ENCODE assay signal across 2 fruit fly cellular contexts in the genomic region with DNA sequence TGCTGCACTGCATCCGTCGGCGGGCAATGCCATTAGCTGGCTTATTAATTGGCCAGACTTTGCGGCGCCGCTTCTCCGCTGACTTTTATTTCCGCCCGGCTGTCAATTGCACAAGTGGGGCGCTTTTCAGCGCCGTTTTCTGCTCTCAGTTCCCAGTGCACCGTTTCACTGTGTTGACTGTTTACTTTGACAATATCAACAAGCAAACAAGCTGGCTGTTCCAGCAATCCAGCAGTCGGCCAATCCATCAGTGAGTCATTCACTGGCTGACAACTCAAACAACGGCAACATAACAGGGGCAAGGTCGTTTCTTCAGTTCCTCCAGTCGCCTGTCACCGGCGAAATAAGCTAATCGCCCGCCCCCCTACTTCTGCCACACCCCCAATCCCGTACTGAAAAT.
TF ChIP-seq lines count a peak whose summit lies in the region.

No protein-coding gene starts in this region.

TF ChIP-seq in whole organism, embryonic, 481 proteins besides CTCF, POLR2A, EP300 and RAD21 (continued from another document and continues in another):
- TF ChIP-seq Ravus (GFP tag; IDR thresholded peaks at IDR 0.05; lab: Robert Waterston, UW) = peak; percentile 21; the same call in 1 of the 2 replicates
- TF ChIP-seq CG31441 (GFP tag; IDR thresholded peaks at IDR 0.05; lab: Robert Waterston, UW) = peak; percentile 75
- peak; percentile 92 for TF ChIP-seq wek (GFP tag; optimal IDR thresholded peaks at IDR 0.05; lab: Kevin White, UChicago)
- TF ChIP-seq CG8924 (tag; optimal IDR thresholded peaks at IDR 0.05; lab: Kevin White, UChicago) = peak; percentile 52
- TF ChIP-seq CG10267 (tag; optimal IDR thresholded peaks at IDR 0.05; lab: Kevin White, UChicago) = peak; percentile 12
- peak; percentile 78 for TF ChIP-seq HLH3B (GFP tag; IDR thresholded peaks at IDR 0.05; lab: Robert Waterston, UW)
- peak; percentile 40 for TF ChIP-seq tx (GFP tag; optimal IDR thresholded peaks at IDR 0.05; lab: Kevin White, UChicago)
- TF ChIP-seq HLH54F (GFP tag; optimal IDR thresholded peaks at IDR 0.05; lab: Kevin White, UChicago) = peak; percentile 3
- peak; percentile 78 for TF ChIP-seq CG15696 (tag; optimal IDR thresholded peaks at IDR 0.05; lab: Kevin White, UChicago)
- TF ChIP-seq CG3281 (GFP tag; optimal IDR thresholded peaks at IDR 0.05; lab: Kevin White, UChicago) = peak; percentile 78
- peak; percentile 81 for TF ChIP-seq CG6765 (GFP tag; optimal IDR thresholded peaks at IDR 0.05; lab: Kevin White, UChicago)
- TF ChIP-seq CG4360 (GFP tag; IDR thresholded peaks at IDR 0.05; lab: Robert Waterston, UW) = peak; percentile 71
- TF ChIP-seq CG8089 (GFP tag; optimal IDR thresholded peaks at IDR 0.05; lab: Kevin White, UChicago) = peak; percentile 82
- peak; percentile 4 for TF ChIP-seq CG7271 (tag; optimal IDR thresholded peaks at IDR 0.05; lab: Kevin White, UChicago)
- TF ChIP-seq tgo (GFP tag; IDR thresholded peaks at IDR 0.05; lab: Robert Waterston, UW) = peak; percentile 60
- TF ChIP-seq Blimp-1 (GFP tag; optimal IDR thresholded peaks at IDR 0.05; lab: Kevin White, UChicago) = peak; percentile 80
- no peak for TF ChIP-seq cg (GFP tag; optimal IDR thresholded peaks at IDR 0.05; lab: Kevin White, UChicago)
- TF ChIP-seq fu2 (GFP tag; optimal IDR thresholded peaks at IDR 0.05; lab: Kevin White, UChicago) = peak; percentile 33
- peak; percentile 89 for TF ChIP-seq caup (GFP tag; optimal IDR thresholded peaks at IDR 0.05; lab: Kevin White, UChicago; ENCODE audit: severe bottlenecking)
- peak; percentile 76 for TF ChIP-seq stc (GFP tag; IDR thresholded peaks at IDR 0.05; lab: Robert Waterston, UW)
- no peak for TF ChIP-seq hb (GFP tag; IDR thresholded peaks at IDR 0.05; lab: Robert Waterston, UW; ENCODE audit: partially characterized antibody)
- no peak for TF ChIP-seq CG7357 (GFP tag; IDR thresholded peaks at IDR 0.05; lab: Robert Waterston, UW)
- TF ChIP-seq HmgZ (tag; optimal IDR thresholded peaks at IDR 0.05; lab: Kevin White, UChicago) = peak; percentile 80
- peak; percentile 83 for TF ChIP-seq CG18764 (GFP tag; optimal IDR thresholded peaks at IDR 0.05; lab: Kevin White, UChicago)
- no peak for TF ChIP-seq Neu2 (GFP tag; optimal IDR thresholded peaks at IDR 0.05; lab: Kevin White, UChicago; ENCODE audit: borderline replicate concordance)
- peak; percentile 26; the same call in 1 of the 2 replicates for TF ChIP-seq slbo (GFP tag; IDR thresholded peaks at IDR 0.05; lab: Robert Waterston, UW)
- peak; percentile 73 for TF ChIP-seq CG14965 (GFP tag; optimal IDR thresholded peaks at IDR 0.05; lab: Kevin White, UChicago; ENCODE audit: borderline replicate concordance)
- peak; percentile 4 for TF ChIP-seq Ssrp (tag; optimal IDR thresholded peaks at IDR 0.05; lab: Kevin White, UChicago)
- peak; percentile 6 for TF ChIP-seq CG16815 (GFP tag; optimal IDR thresholded peaks at IDR 0.05; lab: Kevin White, UChicago)
- TF ChIP-seq Mad (GFP tag; optimal IDR thresholded peaks at IDR 0.05; lab: Kevin White, UChicago) = peak; percentile 34
- peak; percentile 59; the same call in 1 of the 2 replicates for TF ChIP-seq bowl (GFP tag; IDR thresholded peaks at IDR 0.05; lab: Robert Waterston, UW)
- peak; percentile 79 for TF ChIP-seq mirr (GFP tag; optimal IDR thresholded peaks at IDR 0.05; lab: Kevin White, UChicago)
- TF ChIP-seq Dip2 (GFP tag; IDR thresholded peaks at IDR 0.05; lab: Robert Waterston, UW) = no peak
- TF ChIP-seq nerfin-1 (tag; optimal IDR thresholded peaks at IDR 0.05; lab: Kevin White, UChicago) = peak; percentile 78
- TF ChIP-seq Side (GFP tag; optimal IDR thresholded peaks at IDR 0.05; lab: Kevin White, UChicago) = peak; percentile 67
- peak; percentile 71; the same call in 1 of the 3 replicates for TF ChIP-seq CG11093 (GFP tag; IDR thresholded peaks at IDR 0.05; lab: Robert Waterston, UW)
- TF ChIP-seq CG9727 (GFP tag; optimal IDR thresholded peaks at IDR 0.05; lab: Kevin White, UChicago) = peak; percentile 76
- TF ChIP-seq tap (tag; optimal IDR thresholded peaks at IDR 0.05; lab: Kevin White, UChicago) = peak; percentile 74
- TF ChIP-seq CG12769 (tag; optimal IDR thresholded peaks at IDR 0.05; lab: Kevin White, UChicago) = peak; percentile 68
- TF ChIP-seq CG4424 (GFP tag; optimal IDR thresholded peaks at IDR 0.05; lab: Kevin White, UChicago) = peak; percentile 67
- TF ChIP-seq Myb (GFP tag; optimal IDR thresholded peaks at IDR 0.05; lab: Kevin White, UChicago) = peak; percentile 37
- TF ChIP-seq CG4820 (GFP tag; optimal IDR thresholded peaks at IDR 0.05; lab: Kevin White, UChicago) = peak; percentile 64
- TF ChIP-seq CG7786 (GFP tag; optimal IDR thresholded peaks at IDR 0.05; lab: Kevin White, UChicago) = peak; percentile 43
- TF ChIP-seq slou (GFP tag; optimal IDR thresholded peaks at IDR 0.05; lab: Kevin White, UChicago) = peak; percentile 32
- peak; percentile 72 for TF ChIP-seq sob (GFP tag; IDR thresholded peaks at IDR 0.05; lab: Robert Waterston, UW)
- TF ChIP-seq Nf-YB (GFP tag; optimal IDR thresholded peaks at IDR 0.05; lab: Kevin White, UChicago) = peak; percentile 43
- TF ChIP-seq Lhr (GFP tag; optimal IDR thresholded peaks at IDR 0.05; lab: Kevin White, UChicago) = peak; percentile 75
- TF ChIP-seq CG10366 (GFP tag; IDR thresholded peaks at IDR 0.05; lab: Robert Waterston, UW) = peak; percentile 59
- TF ChIP-seq ken (GFP tag; IDR thresholded peaks at IDR 0.05; lab: Robert Waterston, UW) = peak; percentile 62; the same call in 2 of the 3 replicates
- TF ChIP-seq gsb-n (tag; optimal IDR thresholded peaks at IDR 0.05; lab: Kevin White, UChicago) = peak; percentile 79
- TF ChIP-seq ewg (GFP tag; optimal IDR thresholded peaks at IDR 0.05; lab: Kevin White, UChicago) = peak; percentile 82
- no peak for TF ChIP-seq Sin3A (optimal IDR thresholded peaks at IDR 0.05; lab: Kevin White, UChicago)
- TF ChIP-seq odd (GFP tag; optimal IDR thresholded peaks at IDR 0.05; lab: Kevin White, UChicago) = peak; percentile 86
- peak; percentile 63 for TF ChIP-seq CG14710 (tag; optimal IDR thresholded peaks at IDR 0.05; lab: Kevin White, UChicago)
- TF ChIP-seq nau (GFP tag; optimal IDR thresholded peaks at IDR 0.05; lab: Kevin White, UChicago) = peak; percentile 92
- TF ChIP-seq Antp (GFP tag; optimal IDR thresholded peaks at IDR 0.05; lab: Kevin White, UChicago) = peak; percentile 73
- TF ChIP-seq CG9817 (tag; optimal IDR thresholded peaks at IDR 0.05; lab: Kevin White, UChicago) = peak; percentile 64
- TF ChIP-seq slp2 (GFP tag; optimal IDR thresholded peaks at IDR 0.05; lab: Kevin White, UChicago) = peak; percentile 70
- peak; percentile 35 for TF ChIP-seq CG6654 (GFP tag; optimal IDR thresholded peaks at IDR 0.05; lab: Kevin White, UChicago)
- TF ChIP-seq Sox100B (GFP tag; optimal IDR thresholded peaks at IDR 0.05; lab: Kevin White, UChicago) = peak; percentile 88
- no peak for TF ChIP-seq CG30020 (tag; optimal IDR thresholded peaks at IDR 0.05; lab: Kevin White, UChicago)
- peak; percentile 72 for TF ChIP-seq NfI (GFP tag; optimal IDR thresholded peaks at IDR 0.05; lab: Kevin White, UChicago)

TF ChIP-seq in whole organism, prepupa, 60 proteins besides CTCF, POLR2A, EP300 and RAD21 (continued from another document):
- TF ChIP-seq CG4318 (GFP tag; optimal IDR thresholded peaks at IDR 0.05; lab: Kevin White, UChicago) = peak; percentile 47
- TF ChIP-seq CG15336 (GFP tag; IDR thresholded peaks at IDR 0.05; lab: Robert Waterston, UW) = 0 out of 2 replicates have a peak, but pooled peaks have one; percentile 26
- TF ChIP-seq Eip78C (GFP tag; lab: Kevin White, UChicago) = peak; percentile 85
- peak; percentile 77 for TF ChIP-seq achi (GFP tag; optimal IDR thresholded peaks at IDR 0.05; lab: Kevin White, UChicago)
- TF ChIP-seq CG3032 (tag; optimal IDR thresholded peaks at IDR 0.05; lab: Kevin White, UChicago) = peak; percentile 53
- peak; percentile 19 for TF ChIP-seq Hr4 (GFP tag; optimal IDR thresholded peaks at IDR 0.05; lab: Kevin White, UChicago)
- peak; percentile 78 for TF ChIP-seq CG34406 (GFP tag; optimal IDR thresholded peaks at IDR 0.05; lab: Kevin White, UChicago)
- peak; percentile 83 for TF ChIP-seq net (GFP tag; optimal IDR thresholded peaks at IDR 0.05; lab: Kevin White, UChicago)
- peak; percentile 45 for TF ChIP-seq lz (GFP tag; optimal IDR thresholded peaks at IDR 0.05; lab: Kevin White, UChicago)
